Fruit fly (Drosophila melanogaster) whole organism, embryonic: Measurements from ENCODE around the gene Ide.

Experiments
- ATbp ChIP-seq: fragments of 200-800 bp; sonication (Bioruptor generic); optimal IDR thresholded peaks from 2 replicates; lab custom pipeline; 2017; ENCODE audit warnings: missing biosample characterization, mild to moderate bottlenecking, missing genetic modification characterization, missing genetic modification reagents
- B-H2 ChIP-seq: fragments of 200-800 bp; sonication (Bioruptor generic); optimal IDR thresholded peaks from 2 replicates; lab custom pipeline; 2018; ENCODE audit warnings: missing biosample characterization, mild to moderate bottlenecking, missing genetic modification characterization
- Bdp1 ChIP-seq: fragments of 200-800 bp; sonication (Bioruptor generic); optimal IDR thresholded peaks from 3 replicates; lab custom pipeline; 2016; ENCODE audit warnings: missing biosample characterization, missing genetic modification characterization
- CG10979 ChIP-seq: fragments of 200-800 bp; sonication (Bioruptor generic); optimal IDR thresholded peaks from 2 replicates; lab custom pipeline; 2018; ENCODE audit warnings: missing biosample characterization, mild to moderate bottlenecking, missing genetic modification characterization, moderate library complexity
- CG12219 ChIP-seq: fragments of 200-800 bp; sonication (Bioruptor generic); optimal IDR thresholded peaks from 3 replicates; lab custom pipeline; 2018; ENCODE audit warnings: missing biosample characterization, mild to moderate bottlenecking, missing genetic modification characterization
- CG1233 ChIP-seq: fragments of 200-800 bp; sonication (Bioruptor generic); optimal IDR thresholded peaks from 4 replicates; lab custom pipeline; 2018; ENCODE audit warnings: missing biosample characterization, mild to moderate bottlenecking, missing genetic modification characterization
- CG12769 ChIP-seq: fragments of 200-800 bp; sonication (Bioruptor generic); optimal IDR thresholded peaks from 2 replicates; lab custom pipeline; 2019; ENCODE audit warnings: missing biosample characterization, mild to moderate bottlenecking, missing genetic modification characterization, moderate library complexity
- CG15269 ChIP-seq: fragments of 200-800 bp; sonication (Bioruptor generic); optimal IDR thresholded peaks from 2 replicates; lab custom pipeline; 2018; ENCODE audit warnings: missing biosample characterization, mild to moderate bottlenecking, missing genetic modification characterization, moderate library complexity
- CG16779 ChIP-seq: fragments of 200-800 bp; sonication (Bioruptor generic); IDR thresholded peaks from 2 replicates; pipeline ENCODE4 v1.3.6; 2022; ENCODE audit warnings: missing biosample characterization, missing genetic modification characterization
- CG16863 ChIP-seq: fragments of 200-800 bp; sonication (Bioruptor generic); optimal IDR thresholded peaks from 3 replicates; lab custom pipeline; 2016; ENCODE audit warnings: missing biosample characterization, missing genetic modification characterization
- CG17328 ChIP-seq: fragments of 200-800 bp; sonication (Bioruptor generic); IDR thresholded peaks from 2 replicates; pipeline ENCODE4 v1.3.6; 2022; ENCODE audit warnings: missing biosample characterization, missing genetic modification characterization
- CG17568 ChIP-seq: fragments of 200-800 bp; sonication (Bioruptor generic); optimal IDR thresholded peaks from 2 replicates; lab custom pipeline; 2018; ENCODE audit warnings: missing biosample characterization, mild to moderate bottlenecking, missing genetic modification characterization, moderate library complexity
- CG2116 ChIP-seq: fragments of 200-800 bp; sonication (Bioruptor generic); optimal IDR thresholded peaks from 3 replicates; lab custom pipeline; 2018; ENCODE audit warnings: missing biosample characterization, mild to moderate bottlenecking, missing genetic modification characterization
- CG31388 ChIP-seq: fragments of 200-800 bp; sonication (Bioruptor generic); optimal IDR thresholded peaks from 2 replicates; lab custom pipeline; 2016; ENCODE audit warnings: missing biosample characterization, missing genetic modification characterization
- CG3407 ChIP-seq: fragments of 200-800 bp; sonication (Bioruptor generic); optimal IDR thresholded peaks from 2 replicates; lab custom pipeline; 2018; ENCODE audit warnings: missing biosample characterization, mild to moderate bottlenecking, missing genetic modification characterization
- CG6175 ChIP-seq: fragments of 200-800 bp; sonication (Bioruptor generic); IDR thresholded peaks from 3 replicates; pipeline ENCODE4 v1.3.6; 2022; ENCODE audit warnings: missing biosample characterization, missing genetic modification characterization
- CG6683 ChIP-seq: fragments of 200-800 bp; sonication (Bioruptor generic); optimal IDR thresholded peaks from 2 replicates; lab custom pipeline; 2017; ENCODE audit warnings: missing biosample characterization, mild to moderate bottlenecking, missing genetic modification characterization, missing genetic modification reagents
- CG6813 ChIP-seq: fragments of 200-800 bp; sonication (Bioruptor generic); optimal IDR thresholded peaks from 2 replicates; lab custom pipeline; 2017; ENCODE audit warnings: missing biosample characterization, missing genetic modification characterization, mild to moderate bottlenecking, moderate library complexity, missing genetic modification reagents
- CG7786 ChIP-seq: fragments of 200-800 bp; sonication (Bioruptor generic); optimal IDR thresholded peaks from 2 replicates; lab custom pipeline; 2016; ENCODE audit warnings: missing biosample characterization, missing genetic modification characterization
- CHES-1-like ChIP-seq: fragments of 200-800 bp; sonication (Bioruptor generic); optimal IDR thresholded peaks from 2 replicates; lab custom pipeline; 2016; ENCODE audit warnings: missing biosample characterization, missing genetic modification characterization
- CTCF ChIP-seq: fragments of 200-800 bp; sonication (Bioruptor generic); optimal IDR thresholded peaks from 2 replicates; lab custom pipeline; 2017; ENCODE audit warnings: missing biosample characterization, mild to moderate bottlenecking, missing genetic modification characterization, moderate library complexity
- ERR ChIP-seq: fragments of 200-800 bp; sonication (Bioruptor generic); optimal IDR thresholded peaks from 2 replicates; lab custom pipeline; 2016; ENCODE audit warnings: missing biosample characterization, missing genetic modification characterization
- Eip74EF ChIP-seq, 2 experiments: fragments of 200-800 bp in 1 of 2; fragments of >200 bp in 1 of 2; sonication (Bioruptor generic) in 1 of 2; optimal IDR thresholded peaks; 2 replicates each; lab custom pipeline; 2017 to 2019; ENCODE audit warnings: missing biosample characterization in 2 of 2, missing genetic modification characterization in 2 of 2, mild to moderate bottlenecking in 1 of 2, moderate library complexity in 1 of 2
- HLH3B ChIP-seq: fragments of 200-800 bp; sonication (Bioruptor generic); IDR thresholded peaks from 2 replicates; pipeline ENCODE4 v1.3.6; 2022; ENCODE audit warnings: missing biosample characterization, missing genetic modification characterization
- Hmx ChIP-seq: fragments of 200-800 bp; sonication (Bioruptor generic); optimal IDR thresholded peaks from 2 replicates; lab custom pipeline; 2016; ENCODE audit warnings: missing biosample characterization, missing genetic modification characterization
- Meics ChIP-seq: fragments of 200-800 bp; sonication (Bioruptor generic); optimal IDR thresholded peaks from 2 replicates; lab custom pipeline; 2017; ENCODE audit warnings: missing biosample characterization, mild to moderate bottlenecking, missing genetic modification characterization
- Opbp ChIP-seq: fragments of 200-800 bp; sonication (Bioruptor generic); IDR thresholded peaks from 3 replicates; pipeline ENCODE4 v1.3.6; 2022; ENCODE audit warnings: missing biosample characterization, missing genetic modification characterization; ENCODE audit not compliant: partially characterized antibody
- Poxn ChIP-seq: fragments of 200-800 bp; sonication (Bioruptor generic); IDR thresholded peaks from 2 replicates; pipeline ENCODE4 v1.3.6; 2022; ENCODE audit warnings: missing biosample characterization, missing genetic modification characterization
- Rx ChIP-seq: fragments of 200-800 bp; sonication (Bioruptor generic); IDR thresholded peaks from 2 replicates; pipeline ENCODE4 v1.3.6; 2022; ENCODE audit warnings: missing biosample characterization, missing genetic modification characterization
- Taf1 ChIP-seq: fragments of 200-800 bp; sonication (Bioruptor generic); IDR thresholded peaks from 2 replicates; pipeline ENCODE4 v1.3.6; 2022; ENCODE audit warnings: missing biosample characterization, missing genetic modification characterization
- Trl ChIP-seq, 3 experiments: fragments of >200 bp in 2 of 3; fragments of 200-800 bp in 1 of 3; sonication (Bioruptor generic) in 1 of 3; optimal IDR thresholded peaks; 2 replicates in 1 of 3; 3 replicates in 2 of 3; lab custom pipeline; 2016 to 2017; ENCODE audit warnings: missing biosample characterization in 1 of 3, missing genetic modification characterization in 1 of 3
- chinmo ChIP-seq: fragments of 200-800 bp; sonication (Bioruptor generic); IDR thresholded peaks from 4 replicates; pipeline ENCODE4 v1.3.6; 2022; ENCODE audit warnings: missing biosample characterization, missing genetic modification characterization; ENCODE audit not compliant: partially characterized antibody
- chm ChIP-seq: fragments of 200-800 bp; sonication (Bioruptor generic); IDR thresholded peaks from 2 replicates; pipeline ENCODE4 v1.3.6; 2022; ENCODE audit warnings: missing biosample characterization, missing genetic modification characterization
- da ChIP-seq: fragments of 200-800 bp; sonication (Bioruptor generic); optimal IDR thresholded peaks from 2 replicates; lab custom pipeline; 2016; ENCODE audit warnings: missing biosample characterization, missing genetic modification characterization
- esg ChIP-seq: fragments of 200-800 bp; sonication (Bioruptor generic); conservative IDR thresholded peaks from 2 replicates; pipeline ENCODE4 v1.3.6; 2022; ENCODE audit warnings: missing biosample characterization, missing genetic modification characterization
- eve ChIP-seq, 2 experiments: fragments of >200 bp; optimal IDR thresholded peaks; 2 replicates each; lab custom pipeline; 2017; ENCODE audit warnings: missing biosample characterization in 2 of 2, missing genetic modification characterization in 2 of 2
- fd3F ChIP-seq: fragments of 200-800 bp; sonication (Bioruptor generic); optimal IDR thresholded peaks from 2 replicates; lab custom pipeline; 2018; ENCODE audit warnings: missing biosample characterization, mild to moderate bottlenecking, missing genetic modification characterization, moderate library complexity
- fd64A ChIP-seq: fragments of 200-800 bp; sonication (Bioruptor generic); optimal IDR thresholded peaks from 3 replicates; lab custom pipeline; 2018; ENCODE audit warnings: missing biosample characterization, mild to moderate bottlenecking, missing genetic modification characterization
- gem ChIP-seq: fragments of 200-800 bp; sonication (Bioruptor generic); optimal IDR thresholded peaks from 2 replicates; lab custom pipeline; 2019; ENCODE audit warnings: missing biosample characterization, mild to moderate bottlenecking, missing genetic modification characterization, moderate library complexity
- her ChIP-seq: fragments of 200-800 bp; sonication (Bioruptor generic); optimal IDR thresholded peaks from 2 replicates; lab custom pipeline; 2016; ENCODE audit warnings: missing biosample characterization, missing genetic modification characterization
- inv ChIP-seq: fragments of 200-800 bp; sonication (Bioruptor generic); IDR thresholded peaks from 2 replicates; pipeline ENCODE4 v1.3.6; 2022; ENCODE audit warnings: missing biosample characterization, missing genetic modification characterization; ENCODE audit not compliant: partially characterized antibody
- kah ChIP-seq: fragments of 200-800 bp; sonication (Bioruptor generic); optimal IDR thresholded peaks from 2 replicates; lab custom pipeline; 2018; ENCODE audit warnings: missing biosample characterization, mild to moderate bottlenecking, missing genetic modification characterization
- pum ChIP-seq: fragments of 200-800 bp; sonication (Bioruptor generic); optimal IDR thresholded peaks from 2 replicates; lab custom pipeline; 2016; ENCODE audit warnings: missing biosample characterization, missing genetic modification characterization
- rib ChIP-seq: fragments of 200-800 bp; sonication (Bioruptor generic); IDR thresholded peaks from 2 replicates; pipeline ENCODE4 v1.3.6; 2022; ENCODE audit warnings: missing biosample characterization, missing genetic modification characterization
- slp2 ChIP-seq: fragments of 200-800 bp; sonication (Bioruptor generic); optimal IDR thresholded peaks from 2 replicates; lab custom pipeline; 2016; ENCODE audit warnings: missing biosample characterization, missing genetic modification characterization
- stc ChIP-seq: fragments of 200-800 bp; sonication (Bioruptor generic); IDR thresholded peaks from 2 replicates; pipeline ENCODE4 v1.3.6; 2022; ENCODE audit warnings: missing biosample characterization, missing genetic modification characterization
- stwl ChIP-seq: fragments of 200-800 bp; sonication (Bioruptor generic); optimal IDR thresholded peaks from 3 replicates; lab custom pipeline; 2018; ENCODE audit warnings: missing biosample characterization, mild to moderate bottlenecking, missing genetic modification characterization, moderate library complexity
- usp ChIP-seq: fragments of >200 bp; optimal IDR thresholded peaks from 2 replicates; lab custom pipeline; 2017; ENCODE audit warnings: missing biosample characterization, missing genetic modification characterization
- vfl ChIP-seq: fragments of 200-800 bp; sonication (Bioruptor generic); optimal IDR thresholded peaks from 2 replicates; lab custom pipeline; 2016; ENCODE audit warnings: missing biosample characterization, missing genetic modification characterization

Ide gene

DNA sequence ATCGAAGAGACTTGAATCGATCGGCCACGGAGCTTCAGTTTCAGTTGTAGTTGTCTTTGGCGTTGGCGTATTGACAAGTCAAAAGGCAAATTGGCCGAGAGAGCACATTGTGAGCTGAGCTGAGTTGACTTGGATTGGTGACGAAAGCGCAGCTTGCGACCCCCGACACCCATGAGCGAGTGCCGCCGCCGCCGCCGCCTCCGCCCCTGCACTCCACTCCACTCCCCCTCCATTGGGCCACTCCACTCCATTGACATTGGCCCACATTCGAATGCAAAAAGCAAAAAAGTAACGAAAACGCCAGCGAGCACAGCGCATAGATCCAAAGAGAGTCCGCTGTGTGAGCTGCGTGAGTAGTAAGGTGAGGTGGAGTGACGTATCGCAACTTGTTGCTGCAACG is 22.1 kb upstream of the Ide start (continued):
- peak; percentile 31; the same call in 1 of the 2 replicates for TF ChIP-seq chm (GFP tag; lab: Robert Waterston, UW)
- no peak for TF ChIP-seq stwl
- TF ChIP-seq rib (GFP tag; lab: Robert Waterston, UW): peak; percentile 58; the same call in 1 of the 2 replicates
- TF ChIP-seq Meics (GFP tag; lab: Kevin White, UChicago): peak; percentile 54
- peak in 1 of 2 experiments; percentile 18 for TF ChIP-seq Trl (optimal IDR thresholded peaks at IDR 0.05; lab: Kevin White, UChicago)
- TF ChIP-seq Trl (GFP tag; optimal IDR thresholded peaks at IDR 0.05; lab: Kevin White, UChicago): no peak
- no peak for TF ChIP-seq Eip74EF (GFP tag; optimal IDR thresholded peaks at IDR 0.05; lab: Kevin White, UChicago)
- TF ChIP-seq CG2116 (GFP tag; lab: Kevin White, UChicago): no peak
- TF ChIP-seq Opbp: 0 out of 3 replicates have a peak, but pooled peaks have one; percentile 22
- no peak for TF ChIP-seq Rx (GFP tag; lab: Robert Waterston, UW)
- peak; percentile 64; the same call in 1 of the 3 replicates for TF ChIP-seq CG6175 (GFP tag; lab: Robert Waterston, UW)
- TF ChIP-seq CG3407 (GFP tag; lab: Kevin White, UChicago): no peak
- no peak for TF ChIP-seq Bdp1
- TF ChIP-seq stc (GFP tag; lab: Robert Waterston, UW): peak; percentile 15; the same call in 1 of the 2 replicates
- no peak for TF ChIP-seq inv (GFP tag; lab: Robert Waterston, UW)
- no peak for TF ChIP-seq esg
- TF ChIP-seq CG31388 (GFP tag; lab: Kevin White, UChicago): no peak
- no peak for TF ChIP-seq Poxn (GFP tag; lab: Robert Waterston, UW)
- TF ChIP-seq CTCF (GFP tag; lab: Kevin White, UChicago): no peak
- peak; percentile 1 for TF ChIP-seq CG15269 (tag; lab: Kevin White, UChicago)
- TF ChIP-seq her (GFP tag; lab: Kevin White, UChicago): no peak
- TF ChIP-seq usp (GFP tag; lab: Kevin White, UChicago): no peak
- no peak for TF ChIP-seq da
- no peak for TF ChIP-seq B-H2 (GFP tag; lab: Kevin White, UChicago)
- TF ChIP-seq HLH3B (GFP tag; lab: Robert Waterston, UW): 0 out of 2 replicates have a peak, but pooled peaks have one; percentile 6
- peak; percentile 94; the same call in 2 of the 4 replicates for TF ChIP-seq chinmo (GFP tag; lab: Robert Waterston, UW)
- TF ChIP-seq CG7786 (GFP tag; lab: Kevin White, UChicago): no peak
- TF ChIP-seq, all 482 proteins: peak for 28

DNA sequence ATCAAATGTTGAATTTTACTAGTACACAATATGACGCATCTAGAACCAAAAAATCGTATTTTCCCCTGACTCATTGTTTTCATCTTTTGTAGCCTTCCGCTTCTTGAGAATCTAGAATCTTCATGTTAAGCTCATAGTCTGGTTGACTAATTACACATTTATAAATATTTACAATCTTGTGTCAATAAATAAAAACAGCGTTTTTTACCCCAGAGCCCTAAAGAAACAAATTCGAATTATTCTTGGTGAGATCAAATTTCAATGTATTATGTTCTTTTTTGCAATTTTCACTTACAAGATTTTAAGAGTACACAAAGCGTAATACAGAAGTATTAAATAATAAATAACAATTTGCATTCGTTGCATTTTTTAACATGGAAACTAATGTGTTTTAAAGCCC is 20.4 kb upstream of the Ide start:
- TF ChIP-seq Hmx (GFP tag; lab: Kevin White, UChicago) (peak; percentile 44), CG17568 (GFP tag; lab: Kevin White, UChicago) (peak; percentile 19), CG10979 (no peak), CG6813 (GFP tag; lab: Kevin White, UChicago) (peak; percentile 31), eve (GFP tag; optimal IDR thresholded peaks at IDR 0.05; lab: Kevin White, UChicago) (peak in 1 of 2 experiments; percentile 58)

DNA sequence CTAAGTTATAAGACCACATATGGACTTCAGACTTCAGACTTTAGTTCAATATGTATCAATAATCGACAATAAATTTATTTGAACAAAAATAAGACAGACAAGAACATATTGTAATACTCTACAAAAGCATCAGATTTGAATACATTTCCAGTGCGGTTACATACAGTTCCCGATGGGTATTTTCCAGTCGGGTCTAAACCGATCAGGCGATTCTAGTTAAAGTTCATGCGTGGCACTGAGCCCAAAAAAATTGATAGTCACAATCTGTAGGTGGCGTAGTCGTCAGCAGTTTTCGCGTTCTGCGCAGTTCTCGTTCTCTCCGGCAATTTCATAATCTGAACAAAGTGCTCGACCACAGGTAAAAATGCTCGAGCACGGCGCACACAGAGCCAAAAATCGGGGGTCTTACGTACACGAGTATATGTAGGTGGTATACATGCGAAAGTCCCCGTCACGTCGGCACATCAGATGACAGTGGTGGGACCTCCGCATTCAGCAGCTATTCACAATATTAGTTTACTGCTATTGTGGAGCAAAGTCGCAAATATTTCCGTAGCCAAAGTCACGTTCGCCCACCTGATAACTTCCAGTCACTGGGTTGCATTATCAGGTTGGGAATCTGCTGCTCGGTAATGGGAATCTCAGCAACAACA is 19.7 kb upstream of the Ide start:
- no peak for TF ChIP-seq CG17328
- no peak for TF ChIP-seq ERR (GFP tag; lab: Kevin White, UChicago)
- TF ChIP-seq pum (GFP tag; lab: Kevin White, UChicago): no peak
- no peak for TF ChIP-seq ATbp (GFP tag; lab: Kevin White, UChicago)
- TF ChIP-seq gem (tag; lab: Kevin White, UChicago): peak; percentile 71
- TF ChIP-seq CG12219 (GFP tag; lab: Kevin White, UChicago): no peak
- no peak for TF ChIP-seq CHES-1-like (GFP tag; lab: Kevin White, UChicago)
- TF ChIP-seq fd64A: no peak
- no peak for TF ChIP-seq kah (GFP tag; lab: Kevin White, UChicago)
- no peak for TF ChIP-seq slp2
- peak; percentile 19 for TF ChIP-seq CG6683 (GFP tag; lab: Kevin White, UChicago)
- no peak for TF ChIP-seq CG16863 (GFP tag; lab: Kevin White, UChicago)
- TF ChIP-seq Taf1: no peak
- TF ChIP-seq vfl (GFP tag; lab: Kevin White, UChicago): peak; percentile 30
- no peak for TF ChIP-seq CG1233 (GFP tag; lab: Kevin White, UChicago)
- peak; percentile 73 for TF ChIP-seq CG12769 (tag; lab: Kevin White, UChicago)
- TF ChIP-seq CG16779 (GFP tag; lab: Robert Waterston, UW): no peak
- peak; percentile 7 for TF ChIP-seq fd3F (GFP tag; lab: Kevin White, UChicago)
